Worm (Caenorhabditis elegans): ENCODE data around the gene lev-9.
A peak's percentile ranks its signal among the peaks of the same experiment; 100 is the strongest.

Gene lev-9

DNA sequence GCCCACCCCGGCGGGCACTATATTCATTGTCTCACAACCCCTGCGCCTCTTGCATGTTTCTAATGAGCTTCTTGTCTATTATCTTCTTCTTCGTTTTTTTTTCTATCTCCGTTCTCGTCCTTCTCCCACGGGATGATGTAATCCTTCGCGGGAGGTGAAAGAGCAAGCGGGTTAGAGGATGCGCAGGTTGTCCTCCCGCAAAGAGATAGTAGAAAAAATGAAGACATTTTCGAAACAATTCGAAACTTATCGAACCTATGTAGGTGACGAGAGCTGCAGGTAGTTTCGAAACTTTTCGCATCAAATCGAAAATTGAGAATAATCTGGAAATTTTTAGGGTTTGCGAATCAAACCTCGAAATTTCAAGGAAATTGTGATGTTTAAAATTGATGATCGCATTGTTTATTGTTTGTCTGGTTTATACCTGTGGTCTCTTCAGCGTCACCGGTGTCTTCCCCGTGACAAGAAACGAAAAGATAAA, 41.2 kb downstream of the lev-9 start (continued):
- no peak for TF ChIP-seq unc-130 (GFP tag; optimal IDR thresholded peaks at IDR 0.05)
- TF ChIP-seq dpl-1 (GFP tag; optimal IDR thresholded peaks at IDR 0.05): no peak
- no peak for TF ChIP-seq Y67H2A.10 (GFP tag; conservative IDR thresholded peaks at IDR 0.05)
- TF ChIP-seq lin-40 (tag; optimal IDR thresholded peaks at IDR 0.05): peak; percentile 16
- no peak for TF ChIP-seq cebp-1 (GFP tag; IDR thresholded peaks at IDR 0.05)
- peak; percentile 49 for TF ChIP-seq cebp-1 (tag; optimal IDR thresholded peaks at IDR 0.05)
- TF ChIP-seq C17E4.6 (GFP tag; IDR thresholded peaks at IDR 0.05): no peak
- no peak for TF ChIP-seq die-1 (tag; optimal IDR thresholded peaks at IDR 0.05)
- TF ChIP-seq mxl-1 (tag; optimal IDR thresholded peaks at IDR 0.05): no peak
- TF ChIP-seq hlh-26 (GFP tag; conservative IDR thresholded peaks at IDR 0.05): no peak
- TF ChIP-seq snpc-3.4 (tag; optimal IDR thresholded peaks at IDR 0.05): no peak
- TF ChIP-seq ets-4 (GFP tag; optimal IDR thresholded peaks at IDR 0.05): no peak
- no peak for TF ChIP-seq aptf-2 (GFP tag; conservative IDR thresholded peaks at IDR 0.05)
- TF ChIP-seq B0019.2 (GFP tag; conservative IDR thresholded peaks at IDR 0.05): no peak
- peak; percentile 84 for TF ChIP-seq nhr-80 (tag; optimal IDR thresholded peaks at IDR 0.05)
- no peak for TF ChIP-seq K12H6.12 (tag; optimal IDR thresholded peaks at IDR 0.05)
- no peak for TF ChIP-seq snpc-4 (GFP tag; optimal IDR thresholded peaks at IDR 0.05)
- no peak for TF ChIP-seq snpc-4 (tag; optimal IDR thresholded peaks at IDR 0.05)
- no peak for TF ChIP-seq Y95B8A.8 (GFP tag; IDR thresholded peaks at IDR 0.05)
- no peak for TF ChIP-seq sptf-2 (GFP tag; optimal IDR thresholded peaks at IDR 0.05)
- 0 out of 2 replicates have a peak, but pooled peaks have one; percentile 33 for TF ChIP-seq zfh-2 (GFP tag; conservative IDR thresholded peaks at IDR 0.05)

DNA sequence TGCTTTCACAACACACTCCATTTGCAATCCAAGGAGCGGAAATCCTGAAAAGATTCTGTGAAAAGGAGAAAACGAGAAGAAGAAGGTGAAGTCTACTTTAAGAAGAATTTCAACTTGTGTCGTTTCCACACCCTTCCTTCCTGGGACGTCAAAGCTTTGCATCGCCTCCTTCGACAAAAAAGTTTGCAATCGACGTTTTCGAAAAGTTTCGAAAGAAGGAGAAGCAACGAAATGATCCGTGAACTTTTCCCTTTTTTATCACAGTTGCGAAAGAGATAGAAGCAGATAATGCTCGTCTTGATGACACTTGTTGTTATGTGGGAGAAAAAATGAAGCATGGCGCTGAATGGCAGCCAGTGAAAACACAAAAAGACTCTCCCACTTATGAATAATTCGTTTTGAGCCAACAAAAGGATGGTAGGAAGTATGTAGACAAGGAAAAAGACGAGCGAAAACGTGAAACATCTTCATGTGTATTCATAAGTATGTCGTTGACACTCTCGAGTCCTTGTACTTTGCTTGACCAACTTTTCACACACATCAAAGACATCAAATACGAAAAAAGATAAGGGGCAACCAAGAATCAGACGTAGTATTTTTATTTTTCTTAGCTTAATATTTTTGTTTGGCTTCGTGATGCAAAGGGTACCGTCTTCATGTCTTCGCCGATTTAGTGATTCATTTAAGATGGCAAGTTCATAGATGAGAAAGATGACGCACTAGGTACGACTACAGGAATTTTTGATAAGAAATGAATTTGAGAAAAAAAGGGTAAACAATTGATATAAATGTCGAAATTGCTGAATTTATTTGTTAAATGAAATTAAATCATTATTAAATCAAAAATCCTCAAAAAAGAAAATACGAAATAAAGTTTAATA, 42.5 kb downstream of the lev-9 start:
- TF ChIP-seq bed-2 (GFP tag; IDR thresholded peaks at IDR 0.05) (no peak), nhr-90 (tag; optimal IDR thresholded peaks at IDR 0.05) (no peak), fkh-3 (tag; optimal IDR thresholded peaks at IDR 0.05) (no peak), somi-1 (GFP tag; optimal IDR thresholded peaks at IDR 0.05) (no peak), efl-1 (GFP tag; optimal IDR thresholded peaks at IDR 0.05) (no peak), sdz-38 (tag; optimal IDR thresholded peaks at IDR 0.05) (no peak), ceh-58 (GFP tag; IDR thresholded peaks at IDR 0.05) (no peak), F52B5.7 (tag; optimal IDR thresholded peaks at IDR 0.05) (no peak), cebp-1 (GFP tag; IDR thresholded peaks at IDR 0.05) (no peak), cebp-1 (tag; optimal IDR thresholded peaks at IDR 0.05) (peak; percentile 86), rpc-1 (optimal IDR thresholded peaks at IDR 0.05) (no peak), rpc-1 (tag; optimal IDR thresholded peaks at IDR 0.05) (no peak), nhr-120 (GFP tag; IDR thresholded peaks at IDR 0.05) (no peak), zim-3 (tag; optimal IDR thresholded peaks at IDR 0.05) (no peak), let-526 (GFP tag; IDR thresholded peaks at IDR 0.05) (no peak), ceh-27 (GFP tag; optimal IDR thresholded peaks at IDR 0.05) (peak; percentile 17), unc-130 (GFP tag; optimal IDR thresholded peaks at IDR 0.05) (no peak), hlh-26 (GFP tag; conservative IDR thresholded peaks at IDR 0.05) (no peak), ceh-100 (GFP tag; IDR thresholded peaks at IDR 0.05) (no peak), zfh-2 (GFP tag; conservative IDR thresholded peaks at IDR 0.05) (no peak), ztf-26 (tag; optimal IDR thresholded peaks at IDR 0.05) (no peak), hlh-12 (tag; optimal IDR thresholded peaks at IDR 0.05) (no peak), ekl-4 (GFP tag; IDR thresholded peaks at IDR 0.05) (no peak), nhr-27 (tag; optimal IDR thresholded peaks at IDR 0.05) (no peak), rec-8 (tag; optimal IDR thresholded peaks at IDR 0.05) (no peak), F39B2.1 (GFP tag; IDR thresholded peaks at IDR 0.05) (no peak), attf-3 (GFP tag; conservative IDR thresholded peaks at IDR 0.05) (no peak), madf-8 (GFP tag; conservative IDR thresholded peaks at IDR 0.05) (no peak), lir-1 (GFP tag; conservative IDR thresholded peaks at IDR 0.05) (no peak), T07F8.4 (tag; optimal IDR thresholded peaks at IDR 0.05) (no peak), lag-1 (GFP tag; IDR thresholded peaks at IDR 0.05) (no peak), nhr-80 (tag; optimal IDR thresholded peaks at IDR 0.05) (peak; percentile 34)

Measured in whole organism, young adult.